Fruit fly (Drosophila melanogaster): ENCODE data around the gene sd.

sd gene

DNA sequence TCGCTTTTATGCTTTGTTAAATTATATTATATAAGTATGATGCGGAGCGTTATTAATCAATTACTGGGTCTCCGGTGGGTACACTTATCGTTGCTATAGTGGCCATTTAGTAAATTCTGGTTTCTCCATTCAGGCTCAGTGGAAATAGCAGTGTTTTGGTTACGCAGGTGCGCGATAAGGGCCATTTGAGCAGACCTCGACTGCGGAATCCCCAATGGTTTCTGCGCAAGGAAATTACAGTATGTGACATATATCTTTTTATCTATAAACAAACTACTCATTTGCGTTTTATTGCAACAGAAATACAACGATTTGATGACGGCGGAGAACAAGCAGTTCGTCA, 42.9 kb upstream of the sd start:
- TF ChIP-seq eve (GFP tag; optimal IDR thresholded peaks at IDR 0.05) (no peak), prd (optimal IDR thresholded peaks at IDR 0.05) (no peak), prd (GFP tag; IDR thresholded peaks at IDR 0.05) (no peak), B-H1 (GFP tag; IDR thresholded peaks at IDR 0.05) (no peak), odd (GFP tag; optimal IDR thresholded peaks at IDR 0.05) (no peak), CG6272 (GFP tag; IDR thresholded peaks at IDR 0.05) (no peak), Dll (GFP tag; IDR thresholded peaks at IDR 0.05; ENCODE audit: partially characterized antibody) (peak; percentile 55; the same call in 3 of the 4 replicates), her (GFP tag; optimal IDR thresholded peaks at IDR 0.05) (no peak), Side (GFP tag; optimal IDR thresholded peaks at IDR 0.05) (no peak), Ets65A (GFP tag) (no peak), Pdp1 (GFP tag; optimal IDR thresholded peaks at IDR 0.05) (peak in 1 of 2 experiments; percentile 87), CG10979 (tag; optimal IDR thresholded peaks at IDR 0.05) (no peak), CG1647 (GFP tag; optimal IDR thresholded peaks at IDR 0.05) (no peak), run (tag; optimal IDR thresholded peaks at IDR 0.05) (no peak), Fer1 (GFP tag; optimal IDR thresholded peaks at IDR 0.05) (no peak), shn (GFP tag; optimal IDR thresholded peaks at IDR 0.05) (no peak), ewg (GFP tag; optimal IDR thresholded peaks at IDR 0.05) (no peak), mld (GFP tag; IDR thresholded peaks at IDR 0.05; ENCODE audit: partially characterized antibody) (no peak), Taf1 (GFP tag; IDR thresholded peaks at IDR 0.05) (no peak), CG16863 (GFP tag; optimal IDR thresholded peaks at IDR 0.05) (no peak), sd (tag; optimal IDR thresholded peaks at IDR 0.05) (no peak), mirr (GFP tag; optimal IDR thresholded peaks at IDR 0.05) (no peak), B-H2 (GFP tag; optimal IDR thresholded peaks at IDR 0.05) (no peak), zfh2 (GFP tag; optimal IDR thresholded peaks at IDR 0.05) (no peak), MESR4 (GFP tag; optimal IDR thresholded peaks at IDR 0.05) (peak; percentile 53), H2.0 (GFP tag; IDR thresholded peaks at IDR 0.05) (no peak), ara (GFP tag; IDR thresholded peaks at IDR 0.05) (no peak), CG15011 (GFP tag; optimal IDR thresholded peaks at IDR 0.05) (no peak), ATbp (GFP tag; optimal IDR thresholded peaks at IDR 0.05) (no peak), HLH3B (GFP tag; IDR thresholded peaks at IDR 0.05) (no peak), ems (GFP tag; optimal IDR thresholded peaks at IDR 0.05) (no peak), Sry-β (GFP tag; optimal IDR thresholded peaks at IDR 0.05) (no peak), CG18764 (GFP tag; optimal IDR thresholded peaks at IDR 0.05) (no peak), CG13424 (tag; optimal IDR thresholded peaks at IDR 0.05) (no peak), CG31441 (GFP tag; IDR thresholded peaks at IDR 0.05) (no peak), CG4360 (GFP tag; IDR thresholded peaks at IDR 0.05) (no peak), CG3838 (GFP tag; optimal IDR thresholded peaks at IDR 0.05) (no peak), E2f1 (GFP tag; IDR thresholded peaks at IDR 0.05) (no peak), MBD-R2 (GFP tag; IDR thresholded peaks at IDR 0.05) (peak; percentile 46), CG8290 (GFP tag; optimal IDR thresholded peaks at IDR 0.05) (no peak), CG8290 (tag; optimal IDR thresholded peaks at IDR 0.05) (no peak), Eip74EF (GFP tag; optimal IDR thresholded peaks at IDR 0.05) (no peak), inv (GFP tag; IDR thresholded peaks at IDR 0.05; ENCODE audit: partially characterized antibody) (0 out of 2 replicates have a peak, but pooled peaks have one; percentile 4), Scr (GFP tag; IDR thresholded peaks at IDR 0.05; ENCODE audit: partially characterized antibody) (peak; percentile 32; the same call in 1 of the 2 replicates), chinmo (GFP tag; IDR thresholded peaks at IDR 0.05; ENCODE audit: partially characterized antibody) (no peak), CG2116 (GFP tag; optimal IDR thresholded peaks at IDR 0.05) (no peak), kni (GFP tag; optimal IDR thresholded peaks at IDR 0.05) (no peak), Fer3 (tag; optimal IDR thresholded peaks at IDR 0.05) (no peak), CG13287 (GFP tag; IDR thresholded peaks at IDR 0.05; ENCODE audit: partially characterized antibody) (peak; percentile 11; the same call in 1 of the 2 replicates), NK7.1 (GFP tag; optimal IDR thresholded peaks at IDR 0.05) (no peak)
